Fruit fly (Drosophila melanogaster) whole organism, embryonic: ENCODE data around the gene slpr.

Source experiments
- Atf3 ChIP-seq: fragments of 200-800 bp; sonication (Bioruptor generic); optimal IDR thresholded peaks from 3 replicates; lab custom pipeline; 2016; ENCODE audit warnings: missing biosample characterization, missing genetic modification characterization
- Awh ChIP-seq: fragments of 200-800 bp; sonication (Bioruptor generic); IDR thresholded peaks from 2 replicates; pipeline ENCODE4, ENCODE4 v1.3.6; 2022; ENCODE audit warnings: missing biosample characterization, missing genetic modification characterization
- B-H1 ChIP-seq: fragments of 200-800 bp; sonication (Bioruptor generic); IDR thresholded peaks from 3 replicates; pipeline ENCODE4 v1.3.6; 2022; ENCODE audit warnings: missing biosample characterization, missing genetic modification characterization
- Bgb ChIP-seq: fragments of 200-800 bp; sonication (Bioruptor generic); IDR thresholded peaks from 2 replicates; pipeline ENCODE4 v1.3.6; 2022; ENCODE audit warnings: missing biosample characterization, missing genetic modification characterization; ENCODE audit not compliant: partially characterized antibody
- CG10209 ChIP-seq: fragments of 200-800 bp; sonication (Bioruptor generic); optimal IDR thresholded peaks from 3 replicates; lab custom pipeline; 2017; ENCODE audit warnings: missing biosample characterization, mild to moderate bottlenecking, missing genetic modification characterization, missing genetic modification reagents
- CG10366 ChIP-seq: fragments of 200-800 bp; sonication (Bioruptor generic); IDR thresholded peaks from 2 replicates; pipeline ENCODE4 v1.3.6; 2022; ENCODE audit warnings: missing biosample characterization, missing genetic modification characterization
- CG11695 ChIP-seq: fragments of 200-800 bp; sonication (Bioruptor generic); IDR thresholded peaks from 3 replicates; pipeline ENCODE4 v1.3.6; 2022; ENCODE audit warnings: missing biosample characterization, missing genetic modification characterization
- CG11723 ChIP-seq: fragments of 200-800 bp; sonication (Bioruptor generic); optimal IDR thresholded peaks from 2 replicates; lab custom pipeline; 2017; ENCODE audit warnings: missing biosample characterization, mild to moderate bottlenecking, missing genetic modification characterization
- CG12104 ChIP-seq: fragments of 200-800 bp; sonication (Bioruptor generic); optimal IDR thresholded peaks from 3 replicates; lab custom pipeline; 2016; ENCODE audit warnings: missing biosample characterization, missing genetic modification characterization
- CG12744 ChIP-seq: fragments of 200-800 bp; sonication (Bioruptor generic); optimal IDR thresholded peaks from 2 replicates; lab custom pipeline; 2016; ENCODE audit warnings: missing biosample characterization, missing genetic modification characterization
- CG14965 ChIP-seq: fragments of 200-800 bp; sonication (Bioruptor generic); optimal IDR thresholded peaks from 2 replicates; lab custom pipeline; 2016; ENCODE audit warnings: missing biosample characterization, missing genetic modification characterization, borderline replicate concordance
- CG15073 ChIP-seq: fragments of 200-800 bp; sonication (Bioruptor generic); optimal IDR thresholded peaks from 2 replicates; lab custom pipeline; 2016; ENCODE audit warnings: missing biosample characterization, missing genetic modification characterization
- CG17385 ChIP-seq: fragments of 200-800 bp; sonication (Bioruptor generic); optimal IDR thresholded peaks from 3 replicates; lab custom pipeline; 2018; ENCODE audit warnings: missing biosample characterization, mild to moderate bottlenecking, missing genetic modification characterization
- CG17802 ChIP-seq: fragments of 200-800 bp; sonication (Bioruptor generic); optimal IDR thresholded peaks from 2 replicates; lab custom pipeline; 2018; ENCODE audit warnings: missing biosample characterization, mild to moderate bottlenecking, missing genetic modification characterization, moderate library complexity
- CG1792 ChIP-seq: fragments of 200-800 bp; sonication (Bioruptor generic); optimal IDR thresholded peaks from 2 replicates; lab custom pipeline; 2016; ENCODE audit warnings: missing biosample characterization, missing genetic modification characterization
- CG2116 ChIP-seq: fragments of 200-800 bp; sonication (Bioruptor generic); optimal IDR thresholded peaks from 3 replicates; lab custom pipeline; 2018; ENCODE audit warnings: missing biosample characterization, mild to moderate bottlenecking, missing genetic modification characterization
- CG34422 ChIP-seq: fragments of 200-800 bp; sonication (Bioruptor generic); IDR thresholded peaks from 3 replicates; pipeline ENCODE4 v1.3.6; 2022; ENCODE audit warnings: missing biosample characterization, missing genetic modification characterization
- CG4424 ChIP-seq: fragments of 200-800 bp; sonication (Bioruptor generic); optimal IDR thresholded peaks from 3 replicates; lab custom pipeline; 2016; ENCODE audit warnings: missing biosample characterization, missing genetic modification characterization
- CG5180 ChIP-seq: fragments of 200-800 bp; sonication (Bioruptor generic); optimal IDR thresholded peaks from 3 replicates; lab custom pipeline; 2017; ENCODE audit warnings: missing biosample characterization, missing genetic modification characterization, mild to moderate bottlenecking, moderate library complexity, missing genetic modification reagents
- CG6813 ChIP-seq: fragments of 200-800 bp; sonication (Bioruptor generic); optimal IDR thresholded peaks from 2 replicates; lab custom pipeline; 2017; ENCODE audit warnings: missing biosample characterization, missing genetic modification characterization, mild to moderate bottlenecking, moderate library complexity, missing genetic modification reagents
- CG7357 ChIP-seq: fragments of 200-800 bp; sonication (Bioruptor generic); IDR thresholded peaks from 3 replicates; pipeline ENCODE4 v1.3.6; 2022; ENCODE audit warnings: missing biosample characterization, missing genetic modification characterization
- CG7786 ChIP-seq: fragments of 200-800 bp; sonication (Bioruptor generic); optimal IDR thresholded peaks from 2 replicates; lab custom pipeline; 2016; ENCODE audit warnings: missing biosample characterization, missing genetic modification characterization
- CG7928 ChIP-seq: fragments of 200-800 bp; sonication (Bioruptor generic); optimal IDR thresholded peaks from 2 replicates; lab custom pipeline; 2017; ENCODE audit warnings: missing biosample characterization, mild to moderate bottlenecking, missing genetic modification characterization
- CG8924 ChIP-seq: fragments of 200-800 bp; optimal IDR thresholded peaks from 3 replicates; lab custom pipeline; 2019; ENCODE audit warnings: missing biosample characterization, mild to moderate bottlenecking, missing genetic modification characterization, moderate library complexity
- Dip2 ChIP-seq: fragments of 200-800 bp; sonication (Bioruptor generic); IDR thresholded peaks from 2 replicates; pipeline ENCODE4 v1.3.6; 2022; ENCODE audit warnings: missing biosample characterization, missing genetic modification characterization
- Dref ChIP-seq: fragments of 200-800 bp; sonication (Bioruptor generic); IDR thresholded peaks from 2 replicates; pipeline ENCODE4 v1.3.6; 2022; ENCODE audit warnings: missing biosample characterization, missing genetic modification characterization
- H2.0 ChIP-seq: fragments of 200-800 bp; sonication (Bioruptor generic); IDR thresholded peaks from 2 replicates; pipeline ENCODE4 v1.3.6; 2022; ENCODE audit warnings: missing biosample characterization, missing genetic modification characterization
- Lim3 ChIP-seq: fragments of 200-800 bp; sonication (Bioruptor generic); IDR thresholded peaks from 2 replicates; pipeline ENCODE4 v1.3.6; 2022; ENCODE audit warnings: missing biosample characterization, missing genetic modification characterization
- Mad ChIP-seq: fragments of 200-800 bp; sonication (Bioruptor generic); optimal IDR thresholded peaks from 2 replicates; lab custom pipeline; 2016; ENCODE audit warnings: missing biosample characterization, missing genetic modification characterization
- Nf-YB ChIP-seq: fragments of 200-800 bp; sonication (Bioruptor generic); optimal IDR thresholded peaks from 3 replicates; lab custom pipeline; 2019; ENCODE audit warnings: missing biosample characterization, mild to moderate bottlenecking, missing genetic modification characterization, moderate library complexity
- Sry-δ ChIP-seq: fragments of 200-800 bp; sonication (Bioruptor generic); optimal IDR thresholded peaks from 2 replicates; lab custom pipeline; 2016; ENCODE audit warnings: missing biosample characterization, missing genetic modification characterization
- Stat92E ChIP-seq, 3 experiments: fragments of >200 bp in 2 of 3; fragments of 200-800 bp in 1 of 3; sonication (Bioruptor generic) in 1 of 3; optimal IDR thresholded peaks; 2 replicates each; lab custom pipeline; 2017 to 2019; ENCODE audit warnings: missing biosample characterization in 3 of 3, missing genetic modification characterization in 3 of 3, mild to moderate bottlenecking in 1 of 3, moderate library complexity in 1 of 3
- Tbp ChIP-seq: fragments of >200 bp; optimal IDR thresholded peaks from 2 replicates; lab custom pipeline; 2018; ENCODE audit warnings: missing biosample characterization, missing genetic modification characterization
- YL-1 ChIP-seq: fragments of 200-800 bp; sonication (Bioruptor generic); optimal IDR thresholded peaks from 3 replicates; lab custom pipeline; 2017; ENCODE audit warnings: missing biosample characterization, mild to moderate bottlenecking, missing genetic modification characterization
- ac ChIP-seq: fragments of 200-800 bp; sonication (Bioruptor generic); optimal IDR thresholded peaks from 3 replicates; lab custom pipeline; 2017; ENCODE audit warnings: missing biosample characterization, mild to moderate bottlenecking, missing genetic modification characterization
- amos ChIP-seq: fragments of 200-800 bp; sonication (Bioruptor generic); IDR thresholded peaks from 2 replicates; pipeline ENCODE4 v1.3.6; 2022; ENCODE audit warnings: missing biosample characterization, missing genetic modification characterization; ENCODE audit not compliant: partially characterized antibody
- chinmo ChIP-seq: fragments of 200-800 bp; sonication (Bioruptor generic); IDR thresholded peaks from 4 replicates; pipeline ENCODE4 v1.3.6; 2022; ENCODE audit warnings: missing biosample characterization, missing genetic modification characterization; ENCODE audit not compliant: partially characterized antibody
- chm ChIP-seq: fragments of 200-800 bp; sonication (Bioruptor generic); IDR thresholded peaks from 2 replicates; pipeline ENCODE4 v1.3.6; 2022; ENCODE audit warnings: missing biosample characterization, missing genetic modification characterization
- dm ChIP-seq: fragments of 200-800 bp; sonication (Bioruptor generic); optimal IDR thresholded peaks from 3 replicates; lab custom pipeline; 2016; ENCODE audit warnings: missing biosample characterization, missing genetic modification characterization
- fd3F ChIP-seq: fragments of 200-800 bp; sonication (Bioruptor generic); optimal IDR thresholded peaks from 2 replicates; lab custom pipeline; 2018; ENCODE audit warnings: missing biosample characterization, mild to moderate bottlenecking, missing genetic modification characterization, moderate library complexity
- gcm2 ChIP-seq: fragments of 200-800 bp; sonication (Bioruptor generic); optimal IDR thresholded peaks from 2 replicates; lab custom pipeline; 2016; ENCODE audit warnings: missing biosample characterization, missing genetic modification characterization
- knrl ChIP-seq: fragments of 200-800 bp; sonication (Bioruptor generic); IDR thresholded peaks from 3 replicates; pipeline ENCODE4 v1.3.6; 2022; ENCODE audit warnings: missing biosample characterization, missing genetic modification characterization; ENCODE audit not compliant: partially characterized antibody
- mirr ChIP-seq: fragments of 200-800 bp; sonication (Bioruptor generic); optimal IDR thresholded peaks from 3 replicates; lab custom pipeline; 2018; ENCODE audit warnings: missing biosample characterization, mild to moderate bottlenecking, missing genetic modification characterization
- mld ChIP-seq: fragments of 200-800 bp; sonication (Bioruptor generic); IDR thresholded peaks from 3 replicates; pipeline ENCODE4 v1.3.6; 2022; ENCODE audit warnings: missing biosample characterization, missing genetic modification characterization; ENCODE audit not compliant: partially characterized antibody
- nom ChIP-seq: fragments of 200-800 bp; sonication (Bioruptor generic); optimal IDR thresholded peaks from 2 replicates; lab custom pipeline; 2017; ENCODE audit warnings: missing biosample characterization, missing genetic modification characterization, mild to moderate bottlenecking, moderate library complexity, missing genetic modification reagents
- slbo ChIP-seq: fragments of 200-800 bp; sonication (Bioruptor generic); IDR thresholded peaks from 2 replicates; pipeline ENCODE4 v1.3.6; 2022; ENCODE audit warnings: missing biosample characterization, missing genetic modification characterization
- sqz ChIP-seq: fragments of 200-800 bp; sonication (Bioruptor generic); optimal IDR thresholded peaks from 3 replicates; lab custom pipeline; 2018; ENCODE audit warnings: missing biosample characterization, mild to moderate bottlenecking, missing genetic modification characterization
- tna ChIP-seq: fragments of 200-800 bp; sonication (Bioruptor generic); IDR thresholded peaks from 2 replicates; pipeline ENCODE4 v1.3.6; 2022; ENCODE audit warnings: missing biosample characterization, missing genetic modification characterization; ENCODE audit not compliant: partially characterized antibody
- vfl ChIP-seq: fragments of 200-800 bp; sonication (Bioruptor generic); optimal IDR thresholded peaks from 2 replicates; lab custom pipeline; 2016; ENCODE audit warnings: missing biosample characterization, missing genetic modification characterization

slpr gene

dm6 chrX:8176291-8177029 is 525 bp downstream of the slpr start:
- peak; percentile 5 for TF ChIP-seq CG8924 (tag; lab: Kevin White, UChicago)
- TF ChIP-seq CG17385, result peak; percentile 89
- TF ChIP-seq Tbp (GFP tag; lab: Kevin White, UChicago), result no peak
- TF ChIP-seq amos (GFP tag; lab: Robert Waterston, UW), result peak; percentile 45; the same call in 1 of the 2 replicates
- no peak for TF ChIP-seq CG12744 (GFP tag; lab: Kevin White, UChicago)
- no peak for TF ChIP-seq Bgb (GFP tag; lab: Robert Waterston, UW)
- TF ChIP-seq CG15073 (GFP tag; lab: Kevin White, UChicago), result no peak
- no peak for TF ChIP-seq Dref (GFP tag; lab: Robert Waterston, UW)
- TF ChIP-seq Stat92E (GFP tag; optimal IDR thresholded peaks at IDR 0.05; lab: Kevin White, UChicago), result no peak
- peak; percentile 26; the same call in 1 of the 3 replicates for TF ChIP-seq CG34422 (GFP tag; lab: Robert Waterston, UW)
- no peak for TF ChIP-seq Atf3 (GFP tag; lab: Kevin White, UChicago)
- no peak for TF ChIP-seq Sry-δ (GFP tag; lab: Kevin White, UChicago)
- TF ChIP-seq mld (GFP tag; lab: Robert Waterston, UW), result no peak
- TF ChIP-seq CG4424, result no peak
- no peak for TF ChIP-seq CG1792 (GFP tag; lab: Kevin White, UChicago)
- no peak for TF ChIP-seq mirr
- no peak for TF ChIP-seq CG7928 (GFP tag; lab: Kevin White, UChicago)
- TF ChIP-seq CG2116, result peak; percentile 77
- TF ChIP-seq CG10209 (GFP tag; lab: Kevin White, UChicago), result no peak
- no peak for TF ChIP-seq CG14965 (GFP tag; lab: Kevin White, UChicago)
- TF ChIP-seq CG11695 (GFP tag; lab: Robert Waterston, UW), result no peak
- TF ChIP-seq knrl, result peak; percentile 55; the same call in 2 of the 3 replicates
- TF ChIP-seq slbo (GFP tag; lab: Robert Waterston, UW), result no peak
- no peak for TF ChIP-seq CG7357 (GFP tag; lab: Robert Waterston, UW)
- TF ChIP-seq CG10366, result no peak
- TF ChIP-seq CG12104 (GFP tag; lab: Kevin White, UChicago), result no peak
- no peak for TF ChIP-seq Dip2 (GFP tag; lab: Robert Waterston, UW)
- TF ChIP-seq CG5180, result no peak
- no peak for TF ChIP-seq CG7786 (GFP tag; lab: Kevin White, UChicago)
- TF ChIP-seq chm, result no peak
- peak; percentile 11 for TF ChIP-seq dm
- no peak for TF ChIP-seq gcm2 (GFP tag; lab: Kevin White, UChicago)
- no peak for TF ChIP-seq fd3F
- TF ChIP-seq H2.0 (GFP tag; lab: Robert Waterston, UW), result no peak
- no peak for TF ChIP-seq Lim3 (GFP tag; lab: Robert Waterston, UW)
- TF ChIP-seq vfl (GFP tag; lab: Kevin White, UChicago), result no peak
- TF ChIP-seq Nf-YB, result no peak
- no peak for TF ChIP-seq Awh (GFP tag; lab: Robert Waterston, UW)
- TF ChIP-seq sqz (GFP tag; lab: Kevin White, UChicago), result no peak
- TF ChIP-seq CG17802, result no peak
- no peak for TF ChIP-seq CG6813 (GFP tag; lab: Kevin White, UChicago)
- TF ChIP-seq YL-1 (GFP tag; lab: Kevin White, UChicago), result peak; percentile 29
- no peak for TF ChIP-seq ac
- 0 out of 4 replicates have a peak, but pooled peaks have one; percentile 41 for TF ChIP-seq chinmo (GFP tag; lab: Robert Waterston, UW)
- TF ChIP-seq Mad (GFP tag; lab: Kevin White, UChicago), result no peak
- no peak for TF ChIP-seq tna (GFP tag; lab: Robert Waterston, UW)
- TF ChIP-seq CG11723, result no peak
- no peak for TF ChIP-seq B-H1 (GFP tag; lab: Robert Waterston, UW)
- TF ChIP-seq nom (GFP tag; lab: Kevin White, UChicago), result peak; percentile 58
